Fruit fly (Drosophila melanogaster): ENCODE results near the gene dac.

dac gene

DNA sequence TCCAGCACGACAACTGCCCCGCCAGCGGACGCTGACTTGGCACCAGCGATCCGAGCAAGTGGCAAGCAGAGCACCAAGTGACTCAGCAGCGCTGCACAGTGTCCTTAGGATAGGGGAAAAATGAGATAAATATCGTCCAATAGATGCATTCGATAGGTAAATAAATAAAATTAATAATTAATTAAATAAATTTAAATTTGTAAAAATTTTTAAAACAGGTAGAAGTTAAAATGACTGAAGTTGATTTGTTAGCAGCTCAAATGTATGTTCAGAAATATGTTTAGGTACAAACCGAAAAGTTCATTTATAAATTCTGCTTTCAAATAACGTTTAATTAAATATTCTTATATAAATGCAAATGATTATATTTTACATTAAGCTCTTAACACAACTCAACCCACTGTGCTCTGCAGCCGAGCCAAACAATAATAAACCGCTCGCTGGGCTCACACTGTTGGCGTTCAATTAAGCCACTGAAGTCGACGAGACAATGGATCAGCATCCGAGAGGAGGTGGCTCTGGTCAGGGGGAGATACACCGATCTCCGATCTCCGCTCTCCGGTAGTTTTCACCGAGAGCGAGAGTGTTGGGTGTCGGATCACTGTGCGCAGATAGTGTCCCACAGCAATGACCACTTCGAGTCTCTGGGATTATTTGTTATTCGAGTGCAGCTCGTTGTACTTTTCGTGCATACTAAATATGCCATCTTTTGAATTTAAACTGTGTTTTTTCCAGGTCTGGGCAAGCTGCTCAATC is 37.2 kb downstream of the dac start, which contains the start of gene CG5888 (continued):
- TF ChIP-seq CG31365 (tag; optimal IDR thresholded peaks at IDR 0.05) (no peak), Atf-2 (GFP tag; optimal IDR thresholded peaks at IDR 0.05) (no peak), CG12769 (tag; optimal IDR thresholded peaks at IDR 0.05) (no peak), inv (GFP tag; IDR thresholded peaks at IDR 0.05; ENCODE audit: partially characterized antibody) (peak; percentile 32; the same call in 1 of the 2 replicates), CG14965 (GFP tag; optimal IDR thresholded peaks at IDR 0.05; ENCODE audit: borderline replicate concordance) (no peak), CG43689 (GFP tag; IDR thresholded peaks at IDR 0.05) (no peak; the same call in 1 of the 2 replicates), cas (GFP tag; IDR thresholded peaks at IDR 0.05) (0 out of 2 replicates have a peak, but pooled peaks have one; percentile 26), Opbp (GFP tag; IDR thresholded peaks at IDR 0.05; ENCODE audit: partially characterized antibody) (no peak), cato (GFP tag; optimal IDR thresholded peaks at IDR 0.05; ENCODE audit: borderline replicate concordance) (peak; percentile 41), CG3407 (GFP tag; optimal IDR thresholded peaks at IDR 0.05) (peak; percentile 42), trh (GFP tag; optimal IDR thresholded peaks at IDR 0.05) (no peak), Dad (GFP tag; optimal IDR thresholded peaks at IDR 0.05) (no peak), Sox102F (GFP tag; optimal IDR thresholded peaks at IDR 0.05) (peak; percentile 74), NFAT (GFP tag; IDR thresholded peaks at IDR 0.05) (no peak), CG4854 (GFP tag; optimal IDR thresholded peaks at IDR 0.05) (no peak), Blimp-1 (GFP tag; optimal IDR thresholded peaks at IDR 0.05) (peak; percentile 54), B-H1 (GFP tag; IDR thresholded peaks at IDR 0.05) (peak; percentile 27; the same call in 2 of the 3 replicates), CG11696 (GFP tag; IDR thresholded peaks at IDR 0.05) (no peak), CG13775 (GFP tag; optimal IDR thresholded peaks at IDR 0.05) (peak; percentile 74), YL-1 (GFP tag; optimal IDR thresholded peaks at IDR 0.05) (peak; percentile 38), sob (GFP tag; IDR thresholded peaks at IDR 0.05) (peak; percentile 33; the same call in 1 of the 2 replicates), CG18619 (GFP tag; optimal IDR thresholded peaks at IDR 0.05) (peak; percentile 61), CG3838 (GFP tag; optimal IDR thresholded peaks at IDR 0.05) (no peak), pb (GFP tag; optimal IDR thresholded peaks at IDR 0.05) (no peak), tio (GFP tag; optimal IDR thresholded peaks at IDR 0.05) (peak; percentile 45), Med (GFP tag) (peak; percentile 27), Bteb2 (GFP tag; optimal IDR thresholded peaks at IDR 0.05) (no peak), CG1647 (GFP tag; optimal IDR thresholded peaks at IDR 0.05) (no peak), Mad (GFP tag; optimal IDR thresholded peaks at IDR 0.05) (no peak), CG9727 (GFP tag; optimal IDR thresholded peaks at IDR 0.05) (peak; percentile 75), Antp (GFP tag; optimal IDR thresholded peaks at IDR 0.05) (no peak), slbo (GFP tag; IDR thresholded peaks at IDR 0.05) (peak; percentile 70), CG17829 (tag; optimal IDR thresholded peaks at IDR 0.05) (peak; percentile 71), CG4424 (GFP tag; optimal IDR thresholded peaks at IDR 0.05) (peak; percentile 49), CG4404 (GFP tag; IDR thresholded peaks at IDR 0.05) (peak; percentile 75), Sin3A (optimal IDR thresholded peaks at IDR 0.05) (no peak), CG8290 (GFP tag; optimal IDR thresholded peaks at IDR 0.05) (peak; percentile 6), CG8290 (tag; optimal IDR thresholded peaks at IDR 0.05) (no peak), Dll (GFP tag; IDR thresholded peaks at IDR 0.05; ENCODE audit: partially characterized antibody) (0 out of 4 replicates have a peak, but pooled peaks have one; percentile 30), ind (GFP tag; optimal IDR thresholded peaks at IDR 0.05) (no peak), gfzf (GFP tag; optimal IDR thresholded peaks at IDR 0.05) (no peak), Rfx (GFP tag; IDR thresholded peaks at IDR 0.05) (peak; percentile 79), esg (GFP tag; conservative IDR thresholded peaks at IDR 0.05) (peak; percentile 57; the same call in 1 of the 2 replicates), gt (GFP tag; IDR thresholded peaks at IDR 0.05) (0 out of 2 replicates have a peak, but pooled peaks have one; percentile 25), CG15696 (tag; optimal IDR thresholded peaks at IDR 0.05) (peak; percentile 57), CG9932 (GFP tag; IDR thresholded peaks at IDR 0.05) (no peak), rib (GFP tag; IDR thresholded peaks at IDR 0.05) (no peak), fu2 (GFP tag; optimal IDR thresholded peaks at IDR 0.05) (no peak), Drgx (GFP tag; IDR thresholded peaks at IDR 0.05) (peak; percentile 76), CG18599 (GFP tag; optimal IDR thresholded peaks at IDR 0.05) (no peak)

All from whole organism, embryonic.